Fruit fly (Drosophila melanogaster): ENCODE results near the gene CG34345.

- TF ChIP-seq CG14711 (tag; optimal IDR thresholded peaks at IDR 0.05) (peak; percentile 61), CG33017 (tag; optimal IDR thresholded peaks at IDR 0.05) (peak; percentile 11), pad (GFP tag; optimal IDR thresholded peaks at IDR 0.05) (peak; percentile 97)
Measured at dm6 chr2L:6673211-6674012, 50.5 kb downstream of the CG34345 start, which contains the start of gene Spn27A.
